Fruit fly (Drosophila melanogaster) whole organism, pupa: ENCODE measurements around the gene CG31792.

ENCODE experiments used
- CG10348 ChIP-seq: fragments of 200-800 bp; sonication (Bioruptor generic); IDR thresholded peaks from 2 replicates; pipeline ENCODE4 v1.3.6; 2022; ENCODE audit warnings: missing biosample characterization, missing genetic modification characterization
- CG12605 ChIP-seq: fragments of 200-800 bp; sonication (Bioruptor generic); IDR thresholded peaks from 2 replicates; pipeline ENCODE4 v1.3.6; 2022; ENCODE audit warnings: missing biosample characterization, missing genetic modification characterization
- CG13204 ChIP-seq: fragments of 200-800 bp; sonication (Bioruptor generic); optimal IDR thresholded peaks from 2 replicates; lab custom pipeline; 2018; ENCODE audit warnings: missing biosample characterization, mild to moderate bottlenecking, missing genetic modification characterization, moderate library complexity
- CG14655 ChIP-seq: fragments of 200-800 bp; sonication (Bioruptor generic); optimal IDR thresholded peaks from 3 replicates; lab custom pipeline; 2017; ENCODE audit warnings: mild to moderate bottlenecking, missing biosample characterization, missing genetic modification reagents, missing genetic modification characterization
- CG15710 ChIP-seq: fragments of 200-800 bp; sonication (Bioruptor generic); optimal IDR thresholded peaks from 2 replicates; lab custom pipeline; 2018; ENCODE audit warnings: missing biosample characterization, mild to moderate bottlenecking, missing genetic modification characterization, moderate library complexity
- CG17806 ChIP-seq: fragments of 200-800 bp; sonication (Bioruptor generic); optimal IDR thresholded peaks from 2 replicates; lab custom pipeline; 2018; ENCODE audit warnings: missing biosample characterization, mild to moderate bottlenecking, missing genetic modification characterization, moderate library complexity
- CG32121 ChIP-seq: fragments of 200-800 bp; sonication (Bioruptor generic); IDR thresholded peaks from 2 replicates; pipeline ENCODE4 v1.3.6; 2022; ENCODE audit warnings: missing biosample characterization, missing genetic modification characterization
- CG34367 ChIP-seq: fragments of 200-800 bp; sonication (Bioruptor generic); optimal IDR thresholded peaks from 2 replicates; lab custom pipeline; 2018; ENCODE audit warnings: missing biosample characterization, mild to moderate bottlenecking, missing genetic modification characterization
- CG4496 ChIP-seq: fragments of 200-800 bp; sonication (Bioruptor generic); IDR thresholded peaks from 3 replicates; pipeline ENCODE4 v1.3.6; 2022; ENCODE audit warnings: missing biosample characterization, missing genetic modification characterization
- CG8159 ChIP-seq: fragments of 200-800 bp; sonication (Bioruptor generic); optimal IDR thresholded peaks from 3 replicates; lab custom pipeline; 2018; ENCODE audit warnings: missing biosample characterization, mild to moderate bottlenecking, missing genetic modification characterization, moderate library complexity
- CG8301 ChIP-seq: fragments of 200-800 bp; sonication (Bioruptor generic); optimal IDR thresholded peaks from 2 replicates; lab custom pipeline; 2018; ENCODE audit warnings: missing biosample characterization, mild to moderate bottlenecking, missing genetic modification characterization
- CG9948 ChIP-seq: fragments of 200-800 bp; sonication (Bioruptor generic); optimal IDR thresholded peaks from 2 replicates; lab custom pipeline; 2018; ENCODE audit warnings: missing biosample characterization, mild to moderate bottlenecking, missing genetic modification characterization, moderate library complexity
- D1 ChIP-seq: fragments of 200-800 bp; sonication (Bioruptor generic); optimal IDR thresholded peaks from 2 replicates; lab custom pipeline; 2018; ENCODE audit warnings: missing biosample characterization, mild to moderate bottlenecking, missing genetic modification characterization, moderate library complexity
- EcR ChIP-seq: fragments of 200-800 bp; sonication (Bioruptor generic); optimal IDR thresholded peaks from 3 replicates; lab custom pipeline; 2019; ENCODE audit warnings: missing biosample characterization, missing genetic modification characterization, mild to moderate bottlenecking, moderate library complexity, missing genetic modification reagents
- Ets98B ChIP-seq: fragments of 200-800 bp; sonication (Bioruptor generic); IDR thresholded peaks from 2 replicates; pipeline ENCODE4 v1.3.6; 2022; ENCODE audit warnings: missing biosample characterization, missing genetic modification characterization
- Pif1A ChIP-seq: fragments of 200-800 bp; sonication (Bioruptor generic); optimal IDR thresholded peaks from 3 replicates; lab custom pipeline; 2016; ENCODE audit warnings: missing biosample characterization, missing genetic modification characterization
- Pif1B ChIP-seq: fragments of 200-800 bp; sonication (Bioruptor generic); optimal IDR thresholded peaks from 3 replicates; lab custom pipeline; 2016; ENCODE audit warnings: missing biosample characterization, missing genetic modification characterization
- Snoo ChIP-seq: fragments of 200-800 bp; sonication (Bioruptor generic); optimal IDR thresholded peaks from 3 replicates; lab custom pipeline; 2017; ENCODE audit warnings: missing biosample characterization, mild to moderate bottlenecking, missing genetic modification characterization, inconsistent platforms
- fd96Ca ChIP-seq: fragments of 200-800 bp; sonication (Bioruptor generic); IDR thresholded peaks from 3 replicates; pipeline ENCODE4 v1.3.6; 2022; ENCODE audit warnings: missing biosample characterization, missing genetic modification characterization
- gl ChIP-seq: fragments of 200-800 bp; sonication (Bioruptor generic); optimal IDR thresholded peaks from 2 replicates; lab custom pipeline; 2018; ENCODE audit warnings: missing biosample characterization, mild to moderate bottlenecking, missing genetic modification characterization
- rn ChIP-seq: fragments of 200-800 bp; sonication (Bioruptor generic); IDR thresholded peaks from 2 replicates; pipeline ENCODE4 v1.3.6; 2022; ENCODE audit warnings: missing biosample characterization, missing genetic modification characterization

The CG31792 gene

DNA sequence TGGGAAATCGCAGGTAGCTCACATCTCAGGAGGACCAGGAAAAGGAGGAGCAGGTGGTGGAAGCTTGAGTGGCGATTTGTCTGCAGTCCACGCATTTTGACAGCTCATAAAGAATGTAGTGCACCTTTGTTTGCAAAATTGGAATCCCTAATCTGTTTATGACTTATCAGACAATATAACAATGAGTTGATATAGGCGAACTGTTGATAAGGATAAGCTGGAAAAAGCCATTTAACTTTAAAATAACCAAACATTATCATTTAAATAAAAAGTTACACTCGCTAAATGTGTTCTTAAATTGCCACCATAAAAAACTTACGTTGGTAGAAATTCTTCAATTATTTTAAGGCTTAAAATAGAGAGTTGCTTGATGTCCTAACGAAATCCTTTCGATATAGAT lies 7.1 kb upstream of the CG31792 start, which contains the start of gene CG15170:
TSS of gene CG15170 (minus strand) at position 101 of the 400 bp plus-strand sequence.
- TF ChIP-seq CG12605 (GFP tag; lab: Robert Waterston, UW) = no peak
- no peak for TF ChIP-seq CG8159 (tag; lab: Kevin White, UChicago)
- no peak for TF ChIP-seq CG34367
- no peak for TF ChIP-seq CG17806 (tag; lab: Kevin White, UChicago)
- no peak for TF ChIP-seq EcR (GFP tag; lab: Kevin White, UChicago)
- TF ChIP-seq D1 (tag; lab: Kevin White, UChicago) = no peak
- no peak for TF ChIP-seq CG10348
- TF ChIP-seq fd96Ca = no peak
- no peak for TF ChIP-seq CG9948 (tag; lab: Kevin White, UChicago)
- no peak for TF ChIP-seq Ets98B
- no peak for TF ChIP-seq CG32121 (GFP tag; lab: Robert Waterston, UW)
- no peak for TF ChIP-seq Pif1A (GFP tag; lab: Kevin White, UChicago)
- TF ChIP-seq CG15710 (tag; lab: Kevin White, UChicago) = no peak
- TF ChIP-seq Pif1B (GFP tag; lab: Kevin White, UChicago) = no peak
- no peak for TF ChIP-seq CG4496
- TF ChIP-seq CG8301 (tag; lab: Kevin White, UChicago) = no peak
- no peak for TF ChIP-seq Snoo (tag; lab: Kevin White, UChicago)
- TF ChIP-seq, all 21 proteins: peak for 0

- no peak for TF ChIP-seq Ets98B
- peak; percentile 17 for TF ChIP-seq EcR (GFP tag; lab: Kevin White, UChicago)
- no peak for TF ChIP-seq CG12605 (GFP tag; lab: Robert Waterston, UW)
- TF ChIP-seq CG4496 = no peak
- TF ChIP-seq, all 21 proteins: peak for 1
These were observed 6.5 kb upstream of the CG31792 start, which contains the start of gene CG15169 for dm6 chr2L:18990720-18991119. TSS of gene CG15169 (plus strand) at chr2L:18991020.

DNA sequence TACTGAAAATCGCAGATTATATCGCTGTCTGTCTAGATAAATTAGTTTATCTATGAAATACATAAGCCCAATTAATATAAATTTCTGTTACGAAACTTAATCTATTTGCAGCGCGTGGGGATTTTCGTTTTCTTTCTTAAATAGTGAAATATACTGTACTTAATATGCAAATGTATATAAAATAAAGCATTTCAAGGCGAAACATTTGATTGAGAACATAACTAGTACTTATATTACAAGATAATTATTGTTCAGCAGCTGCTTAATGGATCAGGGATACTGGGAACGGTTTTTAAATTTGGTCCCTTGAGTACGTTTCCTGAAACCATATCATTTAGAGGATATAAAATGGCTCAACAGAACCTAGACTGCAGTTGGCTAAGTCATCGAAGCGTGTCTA lies 5.1 kb upstream of the CG31792 start, which contains the start of gene CG46465:
TSS of gene CG46465 (plus strand) at position 301 of the 400 bp plus-strand sequence.
- no peak for TF ChIP-seq CG12605 (GFP tag; lab: Robert Waterston, UW)
- TF ChIP-seq CG14655 (GFP tag; lab: Kevin White, UChicago) = no peak
- no peak for TF ChIP-seq gl (tag; lab: Kevin White, UChicago)
- no peak for TF ChIP-seq CG34367
- TF ChIP-seq Pif1B (GFP tag; lab: Kevin White, UChicago) = no peak
- TF ChIP-seq CG13204 (GFP tag; lab: Kevin White, UChicago) = no peak
- TF ChIP-seq CG8301 (tag; lab: Kevin White, UChicago) = no peak
- no peak for TF ChIP-seq CG32121 (GFP tag; lab: Robert Waterston, UW)
- TF ChIP-seq CG8159 (tag; lab: Kevin White, UChicago) = no peak
- TF ChIP-seq Pif1A (GFP tag; lab: Kevin White, UChicago) = no peak
- no peak for TF ChIP-seq D1 (tag; lab: Kevin White, UChicago)

- TF ChIP-seq Snoo (tag; lab: Kevin White, UChicago) (no peak), EcR (GFP tag; lab: Kevin White, UChicago) (peak; percentile 5), CG9948 (tag; lab: Kevin White, UChicago) (no peak), CG8301 (tag; lab: Kevin White, UChicago) (no peak)
These were observed 1.4 kb upstream of the CG31792 start, which contains the start of gene CG10650 for dm6 chr2L:18995660-18996417. TSS of gene CG10650 (minus strand) at chr2L:18995934.

DNA sequence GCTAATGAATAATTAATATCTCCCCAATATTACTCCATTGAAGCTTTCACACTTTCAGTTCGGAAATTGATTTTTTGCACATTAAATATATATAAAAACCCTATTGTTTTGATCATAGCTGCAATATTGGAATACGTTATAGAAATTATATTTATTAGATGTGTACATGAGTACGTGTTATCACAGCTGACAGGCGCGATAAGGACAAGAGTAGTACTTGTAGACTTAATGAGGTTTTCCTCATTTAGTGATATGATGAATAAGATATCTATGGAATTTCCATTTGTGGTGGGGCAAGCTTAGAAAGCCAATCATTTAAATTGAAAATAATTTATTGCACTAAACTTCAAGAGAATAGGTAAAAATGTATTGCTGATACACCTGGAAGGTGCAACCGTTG lies 5.2 kb downstream of the CG31792 start:
- TF ChIP-seq Ets98B (no peak), CG32121 (GFP tag; lab: Robert Waterston, UW) (no peak), CG13204 (GFP tag; lab: Kevin White, UChicago) (no peak), gl (tag; lab: Kevin White, UChicago) (no peak), CG14655 (GFP tag; lab: Kevin White, UChicago) (no peak), Snoo (tag; lab: Kevin White, UChicago) (no peak), CG4496 (no peak), CG10348 (no peak), Pif1A (GFP tag; lab: Kevin White, UChicago) (no peak), CG12605 (GFP tag; lab: Robert Waterston, UW) (no peak), CG8301 (tag; lab: Kevin White, UChicago) (no peak), CG34367 (no peak), CG17806 (tag; lab: Kevin White, UChicago) (no peak), rn (GFP tag; lab: Robert Waterston, UW) (no peak), EcR (GFP tag; lab: Kevin White, UChicago) (no peak), D1 (tag; lab: Kevin White, UChicago) (no peak), CG15710 (tag; lab: Kevin White, UChicago) (no peak)

DNA sequence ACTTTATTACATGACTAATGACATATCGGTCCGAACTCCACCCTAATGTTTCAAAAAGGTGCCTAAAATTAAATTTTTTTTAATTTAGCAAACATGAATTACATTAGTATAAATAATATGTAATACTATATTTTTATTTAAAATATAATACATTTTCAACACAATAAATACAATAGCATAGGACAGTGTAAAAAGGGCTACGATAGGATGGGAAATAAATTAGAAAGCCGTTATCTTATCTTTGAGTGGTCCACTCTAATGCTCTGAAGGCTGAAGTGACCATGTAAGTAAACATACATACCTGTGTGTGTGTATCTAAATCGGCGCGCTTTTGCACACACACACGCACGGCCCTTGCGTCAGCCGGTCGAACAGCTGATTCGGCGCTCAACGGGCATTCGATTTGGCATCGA lies 5.7 kb downstream of the CG31792 start, which contains the start of gene CG31793:
TSS of gene CG31793 (plus strand) at position 409 of the 413 bp plus-strand sequence.
- TF ChIP-seq CG15710 (tag; lab: Kevin White, UChicago) (no peak), CG32121 (GFP tag; lab: Robert Waterston, UW) (peak; percentile 63), Snoo (tag; lab: Kevin White, UChicago) (peak; percentile 9), fd96Ca (no peak), EcR (GFP tag; lab: Kevin White, UChicago) (no peak), CG8159 (tag; lab: Kevin White, UChicago) (peak; percentile 98), rn (GFP tag; lab: Robert Waterston, UW) (0 out of 2 replicates have a peak, but pooled peaks have one; percentile 25), CG9948 (tag; lab: Kevin White, UChicago) (peak; percentile 43), gl (tag; lab: Kevin White, UChicago) (no peak), Pif1A (GFP tag; lab: Kevin White, UChicago) (no peak), CG13204 (GFP tag; lab: Kevin White, UChicago) (no peak), CG4496 (peak; percentile 80), D1 (tag; lab: Kevin White, UChicago) (peak; percentile 84), CG14655 (GFP tag; lab: Kevin White, UChicago) (peak; percentile 67), Pif1B (GFP tag; lab: Kevin White, UChicago) (peak; percentile 71), CG8301 (tag; lab: Kevin White, UChicago) (peak; percentile 61), CG34367 (peak; percentile 32), Ets98B (peak; percentile 60; the same call in 1 of the 2 replicates), CG10348 (no peak), CG12605 (GFP tag; lab: Robert Waterston, UW) (no peak; the same call in 1 of the 2 replicates), CG17806 (tag; lab: Kevin White, UChicago) (peak; percentile 64)
- TF ChIP-seq, all 21 proteins: peak for 13
